Fruit fly (Drosophila melanogaster): Measurements from ENCODE around the gene CG9106.
A peak's percentile ranks its signal among the peaks of the same experiment; 100 is the strongest.

The CG9106 gene

DNA sequence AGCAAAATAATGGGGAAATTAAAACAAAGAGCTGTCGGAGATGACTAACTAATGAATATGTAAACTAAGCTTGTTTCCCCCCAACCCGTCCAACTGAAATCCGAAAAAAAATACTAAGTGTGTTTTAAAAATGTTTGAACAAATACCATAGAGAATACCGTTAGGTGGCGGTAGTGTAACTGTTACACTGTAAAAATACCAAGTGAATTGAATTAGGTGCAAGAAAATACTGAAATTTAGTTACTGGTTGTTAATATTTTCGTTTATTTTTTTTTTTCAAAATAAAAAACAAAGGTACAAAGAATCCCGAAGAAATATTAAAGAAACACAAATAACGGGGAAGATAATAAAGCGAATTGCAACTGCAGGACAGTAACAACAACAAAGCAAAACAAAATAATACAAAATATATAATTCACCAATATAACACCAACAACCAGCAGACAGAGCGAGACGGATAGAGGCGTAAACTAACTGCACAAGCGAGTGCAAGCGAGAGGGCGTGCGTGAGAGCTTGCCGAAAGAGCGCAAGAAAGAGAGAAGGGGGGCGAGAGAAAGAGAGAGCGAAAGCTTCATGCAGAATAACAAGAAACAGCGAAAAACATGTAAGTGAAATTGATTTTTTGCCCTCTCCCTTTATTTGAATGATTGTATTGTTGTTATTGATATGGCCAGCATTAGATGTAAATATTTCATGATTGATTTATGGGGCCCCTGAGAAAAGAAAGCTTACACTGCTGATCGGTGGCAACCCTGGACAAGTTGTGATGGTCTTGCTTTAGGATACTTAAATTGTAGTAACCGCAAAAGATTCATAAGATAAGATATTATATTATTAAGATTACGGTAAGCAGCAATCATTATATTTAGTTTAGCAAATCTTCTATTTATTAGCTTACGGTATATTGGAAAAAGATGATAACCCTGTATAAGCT is 34.0 kb upstream of the CG9106 start:
- no peak for TF ChIP-seq Sin3A (optimal IDR thresholded peaks at IDR 0.05)
- no peak for TF ChIP-seq h (optimal IDR thresholded peaks at IDR 0.05)
- no peak for TF ChIP-seq ttk (optimal IDR thresholded peaks at IDR 0.05)
- no peak for TF ChIP-seq psq (optimal IDR thresholded peaks at IDR 0.05)
- TF ChIP-seq insv (optimal IDR thresholded peaks at IDR 0.05): no peak
- no peak for TF ChIP-seq Myc (optimal IDR thresholded peaks at IDR 0.05)

DNA sequence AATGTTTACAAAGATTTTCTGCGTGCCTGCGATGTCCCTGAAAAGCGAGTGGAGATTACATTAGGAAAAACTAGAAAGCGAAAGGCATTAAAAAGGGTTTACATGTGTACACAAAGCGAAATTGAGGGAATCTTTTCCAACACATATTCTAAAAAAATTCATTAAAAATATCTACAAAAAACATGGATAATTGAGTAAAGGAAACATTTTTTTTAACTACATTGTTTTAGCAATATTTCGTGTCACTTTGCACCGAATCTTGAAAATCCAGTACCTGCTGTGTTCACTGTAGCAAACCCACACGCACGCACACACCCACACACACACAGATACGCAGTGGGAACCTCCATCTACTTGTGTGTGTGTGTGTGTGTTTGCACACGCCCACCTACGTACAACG is 32.0 kb upstream of the CG9106 start:
- TF ChIP-seq Sin3A (optimal IDR thresholded peaks at IDR 0.05) (no peak), insv (optimal IDR thresholded peaks at IDR 0.05) (no peak), psq (optimal IDR thresholded peaks at IDR 0.05) (no peak), h (optimal IDR thresholded peaks at IDR 0.05) (no peak), ttk (optimal IDR thresholded peaks at IDR 0.05) (no peak)

DNA sequence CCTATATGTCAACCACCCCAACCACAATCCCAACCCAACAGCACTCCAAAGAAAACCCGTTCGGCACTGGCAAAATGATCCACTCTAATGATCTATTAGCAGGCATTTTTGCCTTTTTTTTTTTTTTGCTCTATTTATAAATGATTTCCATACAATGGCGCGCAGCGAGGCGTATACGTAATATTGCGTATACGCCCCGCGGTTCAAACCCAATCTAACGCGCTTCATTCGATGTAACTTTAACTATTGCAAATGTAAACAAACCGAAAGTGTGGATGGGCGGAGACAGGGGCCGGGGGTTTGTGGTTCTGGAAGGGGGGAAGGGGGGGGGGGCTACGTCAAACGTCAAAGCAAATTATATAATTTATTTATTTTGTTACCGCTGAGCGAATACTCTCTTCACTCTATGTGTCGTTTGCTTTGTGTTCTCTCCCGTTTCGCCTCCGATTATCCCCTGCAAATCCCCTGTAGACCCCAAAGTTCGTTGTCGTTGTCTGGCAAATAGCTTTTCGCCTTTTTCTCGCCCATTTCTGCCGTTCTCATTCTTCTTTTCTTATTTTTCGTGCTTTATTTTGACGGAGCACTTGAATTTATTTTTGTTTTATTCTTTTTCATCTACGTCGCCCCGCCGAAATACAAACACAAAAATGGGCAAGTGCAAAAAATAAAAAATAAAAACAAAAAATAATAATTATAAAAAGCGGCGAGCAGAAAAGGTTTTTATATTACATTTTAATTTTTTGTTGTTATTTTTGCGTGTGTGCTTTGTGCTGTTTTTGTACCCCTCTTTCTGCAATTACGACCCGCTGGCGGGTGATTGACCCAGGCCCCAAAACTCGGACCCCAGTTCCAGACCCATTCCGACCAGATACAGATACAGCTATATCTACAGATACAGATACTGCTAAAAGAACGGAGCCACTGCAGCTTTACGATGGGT is 31.2 kb upstream of the CG9106 start:
- no peak for TF ChIP-seq insv (optimal IDR thresholded peaks at IDR 0.05)
- no peak for TF ChIP-seq ttk (optimal IDR thresholded peaks at IDR 0.05)
- no peak for TF ChIP-seq h (optimal IDR thresholded peaks at IDR 0.05)
- TF ChIP-seq Myc (optimal IDR thresholded peaks at IDR 0.05): no peak
- TF ChIP-seq Sin3A (optimal IDR thresholded peaks at IDR 0.05): no peak
- no peak for TF ChIP-seq psq (optimal IDR thresholded peaks at IDR 0.05)

DNA sequence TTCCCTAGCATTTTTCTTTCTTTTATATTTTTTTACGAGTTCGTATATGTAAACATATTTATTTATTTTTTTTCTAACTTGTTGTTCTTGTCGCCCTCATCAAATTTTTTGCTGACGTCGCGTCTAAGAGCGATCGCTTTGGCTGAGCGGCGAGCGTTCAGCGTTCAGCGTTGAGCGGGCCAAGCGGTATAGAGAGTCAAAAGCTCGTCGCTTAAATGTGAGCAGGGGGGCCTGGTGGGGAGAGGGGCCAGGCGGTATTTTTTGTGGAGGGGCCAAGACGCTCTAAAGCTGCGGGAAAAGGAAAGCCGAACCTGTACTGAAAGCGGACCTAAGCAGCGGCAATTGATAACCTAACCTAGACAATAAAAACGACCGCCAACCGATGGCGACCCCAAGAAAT is 29.0 kb upstream of the CG9106 start:
- no peak for TF ChIP-seq h (optimal IDR thresholded peaks at IDR 0.05)
- no peak for TF ChIP-seq ttk (optimal IDR thresholded peaks at IDR 0.05)
- no peak for TF ChIP-seq Sin3A (optimal IDR thresholded peaks at IDR 0.05)
- TF ChIP-seq insv (optimal IDR thresholded peaks at IDR 0.05): no peak
- no peak for TF ChIP-seq psq (optimal IDR thresholded peaks at IDR 0.05)
- no peak for TF ChIP-seq Myc (optimal IDR thresholded peaks at IDR 0.05)

DNA sequence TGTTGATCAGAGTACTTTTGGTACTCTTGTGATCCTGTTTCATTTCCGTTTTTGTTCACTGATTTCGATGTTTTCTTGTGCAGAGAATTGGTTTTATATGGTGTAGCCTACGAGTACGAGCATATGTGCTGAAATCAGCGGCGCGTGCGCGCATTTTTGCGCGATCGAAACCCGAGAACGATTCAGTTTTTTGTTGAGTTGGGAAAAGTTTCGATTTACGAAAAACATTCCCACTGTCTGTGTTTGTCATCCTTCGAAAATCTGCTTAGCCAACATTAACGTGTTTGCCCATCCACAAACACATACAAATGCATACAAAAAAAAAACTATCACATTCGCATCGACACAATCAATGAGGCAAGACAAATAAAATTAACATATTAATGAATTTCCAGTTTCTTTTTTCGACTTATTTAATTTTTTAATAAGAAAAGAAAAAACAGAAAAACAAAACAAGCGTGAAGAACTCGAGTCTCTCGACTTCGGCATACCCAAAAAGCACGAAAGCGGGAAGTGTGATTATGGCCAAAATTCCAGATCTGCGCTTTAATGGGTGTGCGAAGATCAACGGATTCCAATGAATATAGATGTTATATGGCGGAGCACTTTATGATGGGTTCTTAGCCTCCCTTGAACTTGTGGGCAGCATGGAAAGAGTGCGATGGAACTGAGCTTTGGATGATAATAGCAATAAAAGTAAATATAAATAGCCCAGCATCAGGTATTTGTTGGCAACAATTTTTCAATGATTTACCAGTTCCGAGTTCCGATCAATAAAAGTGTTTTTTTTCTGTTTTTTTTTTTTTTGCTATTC is 27.9 kb upstream of the CG9106 start:
- TF ChIP-seq Sin3A (optimal IDR thresholded peaks at IDR 0.05) (no peak), psq (optimal IDR thresholded peaks at IDR 0.05) (no peak), ttk (optimal IDR thresholded peaks at IDR 0.05) (peak; percentile 83), Myc (optimal IDR thresholded peaks at IDR 0.05) (no peak)

DNA sequence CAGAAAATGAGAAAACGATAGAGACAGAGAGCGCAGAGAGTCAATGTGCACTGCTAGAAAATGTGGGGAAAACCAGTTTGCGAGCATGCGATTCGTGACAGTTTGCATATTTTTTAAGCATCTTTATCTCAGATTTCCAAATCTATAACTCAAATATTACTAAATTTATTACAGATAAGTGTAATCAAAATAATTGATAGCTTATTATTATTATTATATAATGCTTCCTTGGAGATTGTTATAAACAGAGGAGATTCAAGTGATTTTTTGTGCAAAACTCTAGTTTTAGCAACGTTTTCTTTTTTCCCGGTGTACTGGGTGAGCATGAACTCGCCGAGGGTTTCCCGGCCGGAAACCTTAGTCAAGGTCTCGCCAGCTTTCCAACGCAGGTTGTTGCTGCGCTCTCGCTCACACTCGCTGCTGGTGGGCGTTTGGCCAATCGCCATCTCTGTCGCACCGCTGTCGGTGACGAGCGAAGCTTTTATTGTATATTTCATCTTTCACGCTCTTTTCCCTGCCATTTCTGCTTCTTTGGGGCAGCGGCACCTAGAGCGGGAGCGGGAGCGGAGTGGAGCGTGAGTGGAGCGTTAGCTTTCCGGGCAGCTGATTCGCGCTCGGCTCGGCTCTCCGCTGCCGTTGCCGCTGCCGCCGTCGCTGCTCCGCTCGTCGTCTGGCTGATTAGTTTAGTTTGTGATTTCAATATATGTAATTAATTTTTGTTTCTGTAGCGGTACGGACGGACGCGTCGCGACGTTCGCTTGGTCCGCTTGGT is 26.3 kb upstream of the CG9106 start:
- TF ChIP-seq insv (optimal IDR thresholded peaks at IDR 0.05): no peak
- no peak for TF ChIP-seq h (optimal IDR thresholded peaks at IDR 0.05)
- no peak for TF ChIP-seq Myc (optimal IDR thresholded peaks at IDR 0.05)
- TF ChIP-seq psq (optimal IDR thresholded peaks at IDR 0.05): no peak
- no peak for TF ChIP-seq ttk (optimal IDR thresholded peaks at IDR 0.05)
- TF ChIP-seq Sin3A (optimal IDR thresholded peaks at IDR 0.05): no peak

DNA sequence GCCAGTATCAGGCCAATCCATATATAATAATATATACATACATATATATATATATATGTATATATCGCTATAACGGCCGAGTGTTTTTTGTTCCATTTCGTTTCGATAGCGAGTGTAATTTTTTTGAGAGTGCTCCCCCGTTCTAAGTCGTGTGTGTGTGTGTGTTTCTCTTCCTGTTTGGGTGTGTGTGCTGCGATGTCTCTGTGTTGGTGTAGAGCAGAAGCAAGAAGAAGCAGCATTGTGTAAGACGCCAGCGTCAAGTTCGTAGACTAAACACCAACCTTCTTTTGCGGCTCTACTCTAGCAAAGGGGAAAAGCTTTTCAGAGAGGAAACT is 25.7 kb upstream of the CG9106 start:
- no peak for TF ChIP-seq h (optimal IDR thresholded peaks at IDR 0.05)
- no peak for TF ChIP-seq ttk (optimal IDR thresholded peaks at IDR 0.05)
- no peak for TF ChIP-seq Sin3A (optimal IDR thresholded peaks at IDR 0.05)
- TF ChIP-seq Myc (optimal IDR thresholded peaks at IDR 0.05): no peak
- TF ChIP-seq insv (optimal IDR thresholded peaks at IDR 0.05): no peak
- no peak for TF ChIP-seq psq (optimal IDR thresholded peaks at IDR 0.05)

DNA sequence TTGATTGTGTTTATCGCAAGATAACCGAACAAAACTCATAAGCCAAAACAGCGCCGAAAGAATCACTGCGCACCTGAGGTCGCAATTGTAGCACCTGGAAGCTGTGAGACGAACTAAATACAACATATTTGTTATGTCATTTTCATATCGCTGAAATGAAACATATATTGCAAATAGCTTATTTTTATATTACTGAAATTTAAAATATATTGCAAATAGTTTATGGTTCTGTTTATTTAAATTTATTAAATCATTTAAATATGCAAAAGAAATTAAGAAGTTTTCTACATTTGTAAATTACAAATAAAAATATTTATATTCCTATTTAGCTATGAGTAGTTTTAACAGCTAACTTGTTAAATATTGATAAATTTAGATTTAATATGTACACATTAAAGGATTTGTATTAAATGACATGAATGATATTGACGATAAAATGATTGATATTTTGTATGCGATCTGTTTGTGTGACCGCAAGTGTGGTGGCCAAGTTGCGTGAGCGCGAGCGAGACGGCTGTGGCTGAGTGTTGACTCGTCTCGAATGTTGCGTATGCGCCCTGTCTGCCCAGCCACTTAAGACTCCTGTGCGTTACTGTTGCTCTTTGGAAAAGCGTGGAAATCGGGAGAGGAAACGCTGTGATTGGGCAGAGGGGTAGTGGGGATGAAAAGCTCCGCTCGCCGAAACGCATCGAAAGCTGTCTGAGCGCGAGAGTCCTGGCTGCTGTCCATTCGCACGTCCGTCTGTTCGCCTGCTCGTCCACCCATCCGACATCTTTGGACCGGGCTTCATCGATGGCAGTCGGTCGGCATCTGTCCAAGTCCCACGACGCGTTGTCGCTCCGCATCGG is 25.0 kb upstream of the CG9106 start, which contains the start of gene gce:
Gene gce, plus strand, starts transcription at position 798 of the 848 bp plus-strand sequence.
- TF ChIP-seq Myc (optimal IDR thresholded peaks at IDR 0.05) (no peak), h (optimal IDR thresholded peaks at IDR 0.05) (no peak), psq (optimal IDR thresholded peaks at IDR 0.05) (no peak), ttk (optimal IDR thresholded peaks at IDR 0.05) (no peak), insv (optimal IDR thresholded peaks at IDR 0.05) (no peak), Sin3A (optimal IDR thresholded peaks at IDR 0.05) (no peak)

DNA sequence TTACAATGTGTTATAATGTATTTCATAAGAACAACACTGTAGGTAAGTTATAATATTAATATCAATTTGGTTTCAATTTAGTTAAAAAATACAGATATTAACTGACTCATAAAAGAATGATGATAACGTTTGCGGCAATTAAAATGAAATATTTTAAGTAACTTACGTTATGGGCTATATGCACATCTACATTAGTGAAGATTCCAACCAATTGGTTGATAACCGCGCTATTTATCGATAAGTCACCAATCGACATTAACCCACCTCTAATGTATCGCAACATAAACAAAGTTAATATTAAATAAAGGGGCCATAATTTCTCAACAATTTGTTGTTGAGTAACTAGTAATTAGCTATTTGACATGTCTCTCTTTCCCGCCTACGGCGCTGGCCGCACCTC is 20.6 kb upstream of the CG9106 start, which contains the start of gene CG5877:
Gene CG5877, plus strand, starts transcription at position 238 of the 400 bp plus-strand sequence.
- TF ChIP-seq psq (optimal IDR thresholded peaks at IDR 0.05) (no peak), Myc (optimal IDR thresholded peaks at IDR 0.05) (no peak), ttk (optimal IDR thresholded peaks at IDR 0.05) (no peak), h (optimal IDR thresholded peaks at IDR 0.05) (no peak), insv (optimal IDR thresholded peaks at IDR 0.05) (no peak)

DNA sequence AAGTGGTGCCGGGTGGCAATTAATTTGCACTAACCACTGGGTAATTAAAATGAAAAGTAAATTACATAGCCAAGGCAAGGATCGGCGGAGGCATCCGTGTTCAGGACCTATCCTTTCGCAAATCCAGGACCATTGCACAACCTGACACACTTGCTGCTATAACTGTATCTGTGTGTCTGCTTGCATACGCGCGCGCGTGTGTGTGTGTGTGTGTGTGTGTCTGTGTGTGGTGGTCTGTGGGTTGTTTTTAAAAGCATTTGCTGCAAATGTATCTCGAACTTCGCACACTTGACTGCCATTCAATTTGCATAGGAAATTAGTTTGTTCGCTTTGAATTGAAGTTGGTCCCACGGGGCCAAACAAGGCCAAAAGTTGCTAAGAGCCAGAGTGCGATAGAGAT is 12.9 kb downstream of the CG9106 start:
- no peak for TF ChIP-seq h (optimal IDR thresholded peaks at IDR 0.05)
- no peak for TF ChIP-seq ttk (optimal IDR thresholded peaks at IDR 0.05)
- no peak for TF ChIP-seq Myc (optimal IDR thresholded peaks at IDR 0.05)
- no peak for TF ChIP-seq psq (optimal IDR thresholded peaks at IDR 0.05)
- TF ChIP-seq Sin3A (optimal IDR thresholded peaks at IDR 0.05): no peak
- TF ChIP-seq insv (optimal IDR thresholded peaks at IDR 0.05): no peak

Measured in Kc167 (cell line).